Fruit fly (Drosophila melanogaster) whole organism, embryonic: ENCODE data around the gene CG15517.

Experiments
- BEAF-32 ChIP-seq: fragments of 200-800 bp; sonication (Bioruptor generic); optimal IDR thresholded peaks from 3 replicates; lab custom pipeline; 2017; ENCODE audit warnings: missing biosample characterization, missing genetic modification characterization, mild to moderate bottlenecking, moderate library complexity, missing genetic modification reagents
- CG10366 ChIP-seq: fragments of 200-800 bp; sonication (Bioruptor generic); IDR thresholded peaks from 2 replicates; pipeline ENCODE4 v1.3.6; 2022; ENCODE audit warnings: missing biosample characterization, missing genetic modification characterization
- CG10543 ChIP-seq: fragments of 200-800 bp; sonication (Bioruptor generic); optimal IDR thresholded peaks from 3 replicates; lab custom pipeline; 2017; ENCODE audit warnings: missing biosample characterization, mild to moderate bottlenecking, missing genetic modification characterization, moderate library complexity
- CG10959 ChIP-seq: fragments of 200-800 bp; sonication (Bioruptor generic); IDR thresholded peaks from 2 replicates; pipeline ENCODE4 v1.3.6; 2022; ENCODE audit warnings: missing biosample characterization, missing genetic modification characterization
- CG11247 ChIP-seq: fragments of 200-800 bp; sonication (Bioruptor generic); IDR thresholded peaks from 2 replicates; pipeline ENCODE4 v1.3.6; 2022; ENCODE audit warnings: missing biosample characterization, missing genetic modification characterization
- CG12104 ChIP-seq: fragments of 200-800 bp; sonication (Bioruptor generic); optimal IDR thresholded peaks from 3 replicates; lab custom pipeline; 2016; ENCODE audit warnings: missing biosample characterization, missing genetic modification characterization
- CG12155 ChIP-seq: fragments of 200-800 bp; sonication (Bioruptor generic); optimal IDR thresholded peaks from 3 replicates; lab custom pipeline; 2016; ENCODE audit warnings: missing biosample characterization, missing genetic modification characterization
- CG13624 ChIP-seq: fragments of 200-800 bp; sonication (Bioruptor generic); optimal IDR thresholded peaks from 2 replicates; lab custom pipeline; 2016; ENCODE audit warnings: missing biosample characterization, missing genetic modification characterization
- CG13775 ChIP-seq: fragments of 200-800 bp; sonication (Bioruptor generic); optimal IDR thresholded peaks from 3 replicates; lab custom pipeline; 2017; ENCODE audit warnings: missing biosample characterization, mild to moderate bottlenecking, missing genetic modification characterization
- CG14667 ChIP-seq: fragments of 200-800 bp; sonication (Bioruptor generic); IDR thresholded peaks from 2 replicates; pipeline ENCODE4 v1.3.6; 2022; ENCODE audit warnings: missing biosample characterization, missing genetic modification characterization
- CG1647 ChIP-seq: fragments of 200-800 bp; sonication (Bioruptor generic); optimal IDR thresholded peaks from 3 replicates; lab custom pipeline; 2016; ENCODE audit warnings: missing biosample characterization, missing genetic modification characterization
- CG17385 ChIP-seq: fragments of 200-800 bp; sonication (Bioruptor generic); optimal IDR thresholded peaks from 3 replicates; lab custom pipeline; 2018; ENCODE audit warnings: missing biosample characterization, mild to moderate bottlenecking, missing genetic modification characterization
- CG18011 ChIP-seq: fragments of 200-800 bp; sonication (Bioruptor generic); optimal IDR thresholded peaks from 2 replicates; lab custom pipeline; 2017; ENCODE audit warnings: missing biosample characterization, missing genetic modification characterization, mild to moderate bottlenecking, moderate library complexity, missing genotype
- CG31441 ChIP-seq: fragments of 200-800 bp; sonication (Bioruptor generic); IDR thresholded peaks from 2 replicates; pipeline ENCODE4 v1.3.6; 2022; ENCODE audit warnings: missing biosample characterization, missing genetic modification characterization
- CG32772 ChIP-seq: fragments of 200-800 bp; sonication (Bioruptor generic); IDR thresholded peaks from 2 replicates; pipeline ENCODE4 v1.3.6; 2022; ENCODE audit warnings: missing biosample characterization, missing genetic modification characterization
- CG4404 ChIP-seq: fragments of 200-800 bp; sonication (Bioruptor generic); IDR thresholded peaks from 2 replicates; pipeline ENCODE4 v1.3.6; 2022; ENCODE audit warnings: missing biosample characterization, missing genetic modification characterization
- CG4730 ChIP-seq: fragments of 200-800 bp; sonication (Bioruptor generic); IDR thresholded peaks from 2 replicates; pipeline ENCODE4 v1.3.6; 2022; ENCODE audit warnings: missing biosample characterization, missing genetic modification characterization
- CG6791 ChIP-seq: fragments of 200-800 bp; sonication (Bioruptor generic); IDR thresholded peaks from 3 replicates; pipeline ENCODE4 v1.3.6; 2022; ENCODE audit warnings: missing biosample characterization, missing genetic modification characterization; ENCODE audit not compliant: partially characterized antibody
- CG7556 ChIP-seq: fragments of 200-800 bp; sonication (Bioruptor generic); optimal IDR thresholded peaks from 2 replicates; lab custom pipeline; 2017; ENCODE audit warnings: missing biosample characterization, mild to moderate bottlenecking, missing genetic modification characterization
- CG8944 ChIP-seq: fragments of 200-800 bp; sonication (Bioruptor generic); optimal IDR thresholded peaks from 3 replicates; lab custom pipeline; 2016; ENCODE audit warnings: missing biosample characterization, missing genetic modification characterization
- Dek ChIP-seq: fragments of 200-800 bp; sonication (Bioruptor generic); optimal IDR thresholded peaks from 3 replicates; lab custom pipeline; 2019; ENCODE audit warnings: missing biosample characterization, mild to moderate bottlenecking, missing genetic modification characterization, moderate library complexity
- Dll ChIP-seq: fragments of 200-800 bp; sonication (Bioruptor generic); IDR thresholded peaks from 4 replicates; pipeline ENCODE4 v1.3.6; 2022; ENCODE audit warnings: missing biosample characterization, missing genetic modification characterization; ENCODE audit not compliant: partially characterized antibody
- Doc3 ChIP-seq: fragments of 200-800 bp; sonication (Bioruptor generic); IDR thresholded peaks from 3 replicates; pipeline ENCODE4 v1.3.6; 2022; ENCODE audit warnings: missing biosample characterization, missing genetic modification characterization; ENCODE audit not compliant: partially characterized antibody
- Dp ChIP-seq: fragments of 200-800 bp; sonication (Bioruptor generic); optimal IDR thresholded peaks from 2 replicates; lab custom pipeline; 2018; ENCODE audit warnings: missing biosample characterization, mild to moderate bottlenecking, missing genetic modification characterization, moderate library complexity
- Fer1 ChIP-seq: fragments of 200-800 bp; sonication (Bioruptor generic); optimal IDR thresholded peaks from 2 replicates; lab custom pipeline; 2017; ENCODE audit warnings: missing biosample characterization, mild to moderate bottlenecking, missing genetic modification characterization
- HLH3B ChIP-seq: fragments of 200-800 bp; sonication (Bioruptor generic); IDR thresholded peaks from 2 replicates; pipeline ENCODE4 v1.3.6; 2022; ENCODE audit warnings: missing biosample characterization, missing genetic modification characterization
- HLHmδ ChIP-seq: fragments of 200-800 bp; sonication (Bioruptor generic); optimal IDR thresholded peaks from 2 replicates; lab custom pipeline; 2018; ENCODE audit warnings: missing biosample characterization, mild to moderate bottlenecking, missing genetic modification characterization, moderate library complexity
- Hr3 ChIP-seq: fragments of 200-800 bp; sonication (Bioruptor generic); optimal IDR thresholded peaks from 3 replicates; lab custom pipeline; 2016; ENCODE audit warnings: missing biosample characterization, missing genetic modification characterization
- Hr78 ChIP-seq, 2 experiments: fragments of 200-800 bp in 1 of 2; fragments of >200 bp in 1 of 2; sonication (Bioruptor generic) in 1 of 2; optimal IDR thresholded peaks; 2 replicates each; lab custom pipeline; 2017 to 2019; ENCODE audit warnings: missing biosample characterization in 2 of 2, missing genetic modification characterization in 2 of 2, mild to moderate bottlenecking in 1 of 2, moderate library complexity in 1 of 2
- NFAT ChIP-seq: fragments of 200-800 bp; sonication (Bioruptor generic); IDR thresholded peaks from 2 replicates; pipeline ENCODE4 v1.3.6; 2022; ENCODE audit warnings: missing biosample characterization, missing genetic modification characterization
- Pdp1 ChIP-seq, 2 experiments: fragments of 200-800 bp; sonication (Bioruptor generic); optimal IDR thresholded peaks; 3 replicates each; lab custom pipeline; 2016; ENCODE audit warnings: missing biosample characterization in 2 of 2, missing genetic modification characterization in 2 of 2, mild to moderate bottlenecking in 1 of 2, moderate library complexity in 1 of 2
- Sin3A ChIP-seq: fragments of >200 bp; optimal IDR thresholded peaks from 2 replicates; lab custom pipeline; 2018
- Sox100B ChIP-seq: fragments of 200-800 bp; sonication (Bioruptor generic); optimal IDR thresholded peaks from 3 replicates; lab custom pipeline; 2018; ENCODE audit warnings: missing biosample characterization, mild to moderate bottlenecking, missing genetic modification characterization
- ara ChIP-seq: fragments of 200-800 bp; sonication (Bioruptor generic); IDR thresholded peaks from 2 replicates; pipeline ENCODE4 v1.3.6; 2022; ENCODE audit warnings: missing biosample characterization, missing genetic modification characterization
- bsh ChIP-seq, 2 experiments: fragments of 200-800 bp; sonication (Bioruptor generic); optimal IDR thresholded peaks; 2 replicates each; lab custom pipeline; 2017 to 2018; ENCODE audit warnings: mild to moderate bottlenecking in 2 of 2, missing biosample characterization in 2 of 2, missing genetic modification characterization in 2 of 2, moderate library complexity in 1 of 2
- da ChIP-seq: fragments of 200-800 bp; sonication (Bioruptor generic); optimal IDR thresholded peaks from 2 replicates; lab custom pipeline; 2016; ENCODE audit warnings: missing biosample characterization, missing genetic modification characterization
- eve ChIP-seq, 2 experiments: fragments of >200 bp; optimal IDR thresholded peaks; 2 replicates each; lab custom pipeline; 2017; ENCODE audit warnings: missing biosample characterization in 2 of 2, missing genetic modification characterization in 2 of 2
- gem ChIP-seq: fragments of 200-800 bp; sonication (Bioruptor generic); optimal IDR thresholded peaks from 2 replicates; lab custom pipeline; 2019; ENCODE audit warnings: missing biosample characterization, mild to moderate bottlenecking, missing genetic modification characterization, moderate library complexity
- ham ChIP-seq: fragments of 200-800 bp; sonication (Bioruptor generic); IDR thresholded peaks from 2 replicates; pipeline ENCODE4 v1.3.6; 2022; ENCODE audit warnings: missing biosample characterization, missing genetic modification characterization
- hkb ChIP-seq, 2 experiments: fragments of 200-800 bp in 1 of 2; fragments of >200 bp in 1 of 2; sonication (Bioruptor generic) in 1 of 2; IDR thresholded peaks in 1 of 2; optimal IDR thresholded peaks in 1 of 2; 2 replicates each; pipeline versions ENCODE4 v1.3.6 to Lab custom; 2017 to 2022; ENCODE audit warnings: missing biosample characterization in 1 of 2, missing genetic modification characterization in 1 of 2
- kni ChIP-seq: fragments of 200-800 bp; sonication (Bioruptor generic); optimal IDR thresholded peaks from 3 replicates; lab custom pipeline; 2017; ENCODE audit warnings: mild to moderate bottlenecking, missing biosample characterization, missing genetic modification reagents, missing genetic modification characterization
- luna ChIP-seq: fragments of 200-800 bp; sonication (Bioruptor generic); optimal IDR thresholded peaks from 2 replicates; lab custom pipeline; 2016; ENCODE audit warnings: missing biosample characterization, missing genetic modification characterization
- ranshi ChIP-seq: fragments of 200-800 bp; sonication (Bioruptor generic); IDR thresholded peaks from 2 replicates; pipeline ENCODE4 v1.3.6; 2022; ENCODE audit warnings: missing biosample characterization, missing genetic modification characterization
- run ChIP-seq: fragments of 200-800 bp; sonication (Bioruptor generic); optimal IDR thresholded peaks from 3 replicates; lab custom pipeline; 2018; ENCODE audit warnings: missing biosample characterization, mild to moderate bottlenecking, missing genetic modification characterization
- schlank ChIP-seq: fragments of 200-800 bp; sonication (Bioruptor generic); optimal IDR thresholded peaks from 2 replicates; lab custom pipeline; 2018; ENCODE audit warnings: missing biosample characterization, mild to moderate bottlenecking, missing genetic modification characterization
- slbo ChIP-seq: fragments of 200-800 bp; sonication (Bioruptor generic); IDR thresholded peaks from 2 replicates; pipeline ENCODE4 v1.3.6; 2022; ENCODE audit warnings: missing biosample characterization, missing genetic modification characterization
- slou ChIP-seq: fragments of 200-800 bp; sonication (Bioruptor generic); optimal IDR thresholded peaks from 3 replicates; lab custom pipeline; 2016; ENCODE audit warnings: missing biosample characterization, missing genetic modification characterization
- zen ChIP-seq: fragments of 200-800 bp; sonication (Bioruptor generic); optimal IDR thresholded peaks from 3 replicates; lab custom pipeline; 2018; ENCODE audit warnings: missing biosample characterization, mild to moderate bottlenecking, missing genetic modification characterization, moderate library complexity

CG15517 gene

DNA sequence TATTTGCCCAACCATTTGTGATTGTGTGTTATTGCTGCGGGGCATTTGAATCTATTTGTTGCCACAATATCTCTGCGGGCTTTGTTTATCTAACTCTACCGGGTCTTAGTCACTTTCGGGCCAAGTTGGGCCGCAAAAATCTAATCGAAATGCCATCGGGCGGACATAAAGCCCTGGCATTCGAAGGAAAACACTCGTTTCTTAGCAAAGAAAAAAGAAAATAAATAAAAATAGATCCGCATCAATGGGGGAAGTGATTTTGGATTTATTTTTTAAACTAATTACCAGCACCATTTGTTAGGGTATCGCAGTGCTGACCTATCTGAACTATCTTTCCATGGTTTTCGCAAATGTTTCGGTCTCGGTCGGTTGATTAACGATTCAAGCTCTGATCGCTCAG, 5.0 kb downstream of the CG15517 start (continued):
- TF ChIP-seq slbo (GFP tag; lab: Robert Waterston, UW) (peak; percentile 56), gem (tag; lab: Kevin White, UChicago) (peak; percentile 23)

DNA sequence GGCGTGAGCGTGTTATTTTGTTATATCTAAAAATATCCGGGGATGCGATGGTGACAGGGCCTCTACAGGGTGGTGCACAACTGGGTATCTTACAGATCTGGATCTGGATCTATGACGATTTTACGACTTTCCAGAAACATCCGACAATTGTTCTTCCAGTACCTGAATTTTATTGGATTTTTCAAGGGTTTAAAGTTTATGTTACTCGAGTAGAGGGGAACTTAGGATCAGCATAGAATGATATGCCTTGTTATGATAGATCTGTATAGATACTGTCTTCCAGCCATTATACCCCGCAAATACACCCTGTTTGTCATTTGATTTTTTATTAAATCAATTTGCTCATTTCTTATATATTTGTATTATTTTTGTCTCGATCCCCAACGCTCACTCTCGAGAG, 9.2 kb downstream of the CG15517 start:
- TF ChIP-seq CG17385 (peak; percentile 57), run (tag; lab: Kevin White, UChicago) (peak; percentile 38), Doc3 (GFP tag; lab: Robert Waterston, UW) (no peak), CG4404 (GFP tag; lab: Robert Waterston, UW) (peak; percentile 32; the same call in 1 of the 2 replicates), Dll (GFP tag; lab: Robert Waterston, UW) (no peak), BEAF-32 (no peak), zen (no peak), Sin3A (lab: Kevin White, UChicago) (no peak), CG18011 (GFP tag; lab: Kevin White, UChicago) (no peak), Pdp1 (GFP tag; optimal IDR thresholded peaks at IDR 0.05; lab: Kevin White, UChicago) (peak; percentile 18 to 35), Hr3 (peak; percentile 29), ara (no peak), Hr78 (GFP tag; optimal IDR thresholded peaks at IDR 0.05; lab: Kevin White, UChicago) (no peak), CG32772 (no peak), schlank (peak; percentile 18), HLHmδ (no peak), CG7556 (GFP tag; lab: Kevin White, UChicago) (peak; percentile 50), Fer1 (GFP tag; lab: Kevin White, UChicago) (peak; percentile 66), CG12155 (GFP tag; lab: Kevin White, UChicago) (peak; percentile 29), CG14667 (GFP tag; lab: Robert Waterston, UW) (peak; percentile 43; the same call in 1 of the 2 replicates), CG10543 (GFP tag; lab: Kevin White, UChicago) (peak; percentile 46), CG13775 (GFP tag; lab: Kevin White, UChicago) (peak; percentile 10), bsh (GFP tag; optimal IDR thresholded peaks at IDR 0.05; lab: Kevin White, UChicago) (peak in 1 of 2 experiments; percentile 27), ranshi (GFP tag; lab: Robert Waterston, UW) (peak; percentile 13; the same call in 1 of the 2 replicates), ham (GFP tag; lab: Robert Waterston, UW) (0 out of 2 replicates have a peak, but pooled peaks have one; percentile 32), CG6791 (GFP tag; lab: Robert Waterston, UW) (no peak), NFAT (GFP tag; lab: Robert Waterston, UW) (peak; percentile 32; the same call in 1 of the 2 replicates), Dp (GFP tag; lab: Kevin White, UChicago) (no peak), CG12104 (GFP tag; lab: Kevin White, UChicago) (peak; percentile 42), Sox100B (GFP tag; lab: Kevin White, UChicago) (peak; percentile 61), CG1647 (GFP tag; lab: Kevin White, UChicago) (no peak), CG11247 (GFP tag; lab: Robert Waterston, UW) (peak; percentile 58), da (GFP tag; lab: Kevin White, UChicago) (no peak), CG31441 (GFP tag; lab: Robert Waterston, UW) (peak; percentile 76), slou (GFP tag; lab: Kevin White, UChicago) (peak; percentile 24), eve (GFP tag; optimal IDR thresholded peaks at IDR 0.05; lab: Kevin White, UChicago) (peak in 1 of 2 experiments; percentile 57), HLH3B (GFP tag; lab: Robert Waterston, UW) (peak; percentile 67), CG10959 (GFP tag; lab: Robert Waterston, UW) (no peak), CG13624 (GFP tag; lab: Kevin White, UChicago) (peak; percentile 55), hkb (optimal IDR thresholded peaks at IDR 0.05; lab: Kevin White, UChicago) (no peak), hkb (GFP tag; IDR thresholded peaks at IDR 0.05; lab: Robert Waterston, UW) (peak; percentile 52), CG8944 (peak; percentile 35), luna (GFP tag; lab: Kevin White, UChicago) (no peak), CG4730 (GFP tag; lab: Robert Waterston, UW) (peak; percentile 31; the same call in 1 of the 2 replicates), kni (GFP tag; lab: Kevin White, UChicago) (no peak), Dek (tag; lab: Kevin White, UChicago) (peak; percentile 57), CG10366 (peak; percentile 60)
